Worm (Caenorhabditis elegans): ENCODE results near the gene F18E3.11.
A peak's percentile ranks its signal among the peaks of the same experiment; 100 is the strongest.

DNA sequence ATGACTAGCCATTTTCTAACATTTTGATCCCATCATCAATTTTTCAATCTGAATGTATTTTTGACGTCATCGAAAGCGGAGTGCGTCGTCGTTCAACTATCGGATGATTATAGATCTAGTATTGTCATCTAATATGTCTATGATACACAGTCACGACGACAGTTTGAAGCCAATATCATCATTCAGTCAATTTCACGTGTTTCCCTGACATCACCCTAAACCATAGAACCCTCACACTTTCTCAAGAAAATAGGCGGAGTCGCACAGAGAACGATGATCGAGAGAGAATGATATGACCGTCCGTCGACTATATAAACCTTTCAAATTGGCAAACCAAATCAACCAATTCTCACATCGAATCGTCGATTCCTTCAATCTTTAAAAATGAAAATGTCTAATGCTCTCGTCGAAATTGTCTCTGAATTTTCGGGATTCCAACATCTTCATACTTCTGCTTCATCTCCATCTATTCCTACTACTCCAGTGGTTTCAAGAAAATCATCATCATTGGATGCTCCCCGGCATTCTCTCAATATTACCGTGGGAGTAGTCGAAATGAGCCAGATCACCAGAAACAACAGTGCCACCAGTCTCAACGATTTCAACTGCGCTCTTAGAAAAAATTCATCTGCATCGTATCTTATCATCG lies 2.6 kb downstream of the F18E3.11 start, which contains the start of gene F18E3.13:
- TF ChIP-seq aly-2 (tag; optimal IDR thresholded peaks at IDR 0.05) = no peak
- no peak for TF ChIP-seq nhr-11 (tag; optimal IDR thresholded peaks at IDR 0.05)
- TF ChIP-seq sem-4 (tag; optimal IDR thresholded peaks at IDR 0.05) = peak; percentile 48
- no peak for TF ChIP-seq mab-5 (tag; optimal IDR thresholded peaks at IDR 0.05)
- TF ChIP-seq ztf-11 (tag; optimal IDR thresholded peaks at IDR 0.05) = no peak
- no peak for TF ChIP-seq nhr-12 (tag; optimal IDR thresholded peaks at IDR 0.05)
- no peak for TF ChIP-seq snpc-4 (tag; optimal IDR thresholded peaks at IDR 0.05)
- no peak for TF ChIP-seq nhr-77 (tag; optimal IDR thresholded peaks at IDR 0.05)

Measured in whole organism, L2 larva.